Worm (Caenorhabditis elegans) whole organism, midembryonic: Measurements from ENCODE around the gene mboa-4.

ENCODE experiments used
- T22C8.4 ChIP-seq: fragments of 200-800 bp; sonication (Bioruptor generic); IDR thresholded peaks from 2 replicates; pipeline ENCODE4 v1.3.6; 2022; ENCODE audit warnings: missing genetic modification characterization, missing compliant biosample characterization
- cog-1 ChIP-seq: sonication (generic microtip); optimal IDR thresholded peaks from 2 replicates; lab custom pipeline; 2016; ENCODE audit warnings: missing genetic modification characterization, missing compliant biosample characterization
- flt-1 ChIP-seq: fragments of 200-800 bp; sonication (Bioruptor generic); IDR thresholded peaks from 2 replicates; pipeline ENCODE4 v1.3.6; 2022; ENCODE audit warnings: missing genetic modification characterization, missing compliant biosample characterization
- klf-2 ChIP-seq: fragments of 200-800 bp; sonication (Bioruptor generic); conservative IDR thresholded peaks from 2 replicates; pipeline ENCODE4 v1.3.6; 2022; ENCODE audit warnings: missing genetic modification reagents, missing genetic modification characterization, missing compliant biosample characterization
- med-1 ChIP-seq: sonication (generic microtip); optimal IDR thresholded peaks from 2 replicates; lab custom pipeline; 2017; ENCODE audit warnings: missing genetic modification characterization, mild to moderate bottlenecking, missing compliant biosample characterization, antibody characterized with exemption, missing genetic modification reagents; ENCODE audit not compliant: insufficient read depth
- ref-1 ChIP-seq: fragments of 200-800 bp; sonication (Bioruptor generic); conservative IDR thresholded peaks from 2 replicates; pipeline ENCODE4 v1.3.6; 2022; ENCODE audit warnings: missing genetic modification reagents, missing genetic modification characterization, missing compliant biosample characterization
- tab-1 ChIP-seq: fragments of 200-800 bp; sonication (Bioruptor generic); IDR thresholded peaks from 2 replicates; pipeline ENCODE4 v1.3.6; 2022; ENCODE audit warnings: missing genetic modification characterization, missing compliant biosample characterization
- ztf-23 ChIP-seq: fragments of 200-800 bp; sonication (Bioruptor generic); IDR thresholded peaks from 2 replicates; pipeline ENCODE4 v1.3.6; 2022; ENCODE audit warnings: missing genetic modification reagents, missing genetic modification characterization, missing compliant biosample characterization
- ztf-29 ChIP-seq: fragments of 200-800 bp; sonication (Bioruptor generic); IDR thresholded peaks from 2 replicates; pipeline ENCODE4 v1.3.6; 2022; ENCODE audit warnings: missing genetic modification reagents, missing genetic modification characterization, missing compliant biosample characterization

- TF ChIP-seq ztf-23 = no peak
- no peak for TF ChIP-seq T22C8.4
- no peak for TF ChIP-seq flt-1 (GFP tag; lab: Robert Waterston, UW)
- no peak for TF ChIP-seq ref-1
- TF ChIP-seq tab-1 (GFP tag; lab: Robert Waterston, UW) = no peak
- no peak for TF ChIP-seq ztf-29 (GFP tag; lab: Robert Waterston, UW)
- TF ChIP-seq klf-2 (GFP tag; lab: Robert Waterston, UW) = no peak
- no peak for TF ChIP-seq med-1 (GFP tag; lab: Kevin White, UChicago)
- TF ChIP-seq cog-1 (tag; lab: Kevin White, UChicago) = no peak
Measured at ce11 chrIV:11126028-11126427, 33.8 kb downstream of the mboa-4 start.
